Fruit fly (Drosophila melanogaster) whole organism, embryonic: ENCODE data around the gene CG13069.

Experiments used
- Atf-2 ChIP-seq: fragments of 200-800 bp; sonication (Bioruptor generic); optimal IDR thresholded peaks from 2 replicates; lab custom pipeline; 2016; ENCODE audit warnings: missing biosample characterization, missing genetic modification characterization
- Bgb ChIP-seq: fragments of 200-800 bp; sonication (Bioruptor generic); IDR thresholded peaks from 2 replicates; pipeline ENCODE4 v1.3.6; 2022; ENCODE audit warnings: missing biosample characterization, missing genetic modification characterization; ENCODE audit not compliant: partially characterized antibody
- C15 ChIP-seq: fragments of 200-800 bp; sonication (Bioruptor generic); IDR thresholded peaks from 3 replicates; pipeline ENCODE4 v1.3.6; 2022; ENCODE audit warnings: missing biosample characterization, missing genetic modification characterization
- CG10366 ChIP-seq: fragments of 200-800 bp; sonication (Bioruptor generic); IDR thresholded peaks from 2 replicates; pipeline ENCODE4 v1.3.6; 2022; ENCODE audit warnings: missing biosample characterization, missing genetic modification characterization
- CG11085 ChIP-seq: fragments of 200-800 bp; sonication (Bioruptor generic); IDR thresholded peaks from 2 replicates; pipeline ENCODE4 v1.3.6; 2022; ENCODE audit warnings: missing biosample characterization, missing genetic modification characterization
- CG12071 ChIP-seq: fragments of 200-800 bp; sonication (Bioruptor generic); optimal IDR thresholded peaks from 3 replicates; lab custom pipeline; 2018; ENCODE audit warnings: missing biosample characterization, mild to moderate bottlenecking, missing genetic modification characterization
- CG12299 ChIP-seq: fragments of 200-800 bp; sonication (Bioruptor generic); optimal IDR thresholded peaks from 2 replicates; lab custom pipeline; 2018; ENCODE audit warnings: missing biosample characterization, mild to moderate bottlenecking, missing genetic modification characterization
- CG17912 ChIP-seq: fragments of 200-800 bp; sonication (Bioruptor generic); optimal IDR thresholded peaks from 2 replicates; lab custom pipeline; 2018; ENCODE audit warnings: missing biosample characterization, mild to moderate bottlenecking, missing genetic modification characterization
- CG18011 ChIP-seq: fragments of 200-800 bp; sonication (Bioruptor generic); optimal IDR thresholded peaks from 2 replicates; lab custom pipeline; 2017; ENCODE audit warnings: missing biosample characterization, missing genetic modification characterization, mild to moderate bottlenecking, moderate library complexity, missing genotype
- CG18476 ChIP-seq: fragments of 200-800 bp; sonication (Bioruptor generic); optimal IDR thresholded peaks from 2 replicates; lab custom pipeline; 2016; ENCODE audit warnings: missing biosample characterization, mild to moderate bottlenecking, missing genetic modification characterization
- CG2199 ChIP-seq: fragments of 200-800 bp; sonication (Bioruptor generic); IDR thresholded peaks from 3 replicates; pipeline ENCODE4 v1.3.6; 2022; ENCODE audit warnings: missing biosample characterization, missing genetic modification characterization
- CG2889 ChIP-seq: fragments of 200-800 bp; sonication (Bioruptor generic); IDR thresholded peaks from 3 replicates; pipeline ENCODE4 v1.3.6; 2022; ENCODE audit warnings: missing biosample characterization, missing genetic modification characterization
- CG30431 ChIP-seq: fragments of 200-800 bp; sonication (Bioruptor generic); optimal IDR thresholded peaks from 2 replicates; lab custom pipeline; 2017; ENCODE audit warnings: missing biosample characterization, missing genetic modification characterization
- CG34422 ChIP-seq: fragments of 200-800 bp; sonication (Bioruptor generic); IDR thresholded peaks from 3 replicates; pipeline ENCODE4 v1.3.6; 2022; ENCODE audit warnings: missing biosample characterization, missing genetic modification characterization
- CG4282 ChIP-seq: fragments of 200-800 bp; sonication (Bioruptor generic); optimal IDR thresholded peaks from 2 replicates; lab custom pipeline; 2016; ENCODE audit warnings: missing biosample characterization, missing genetic modification characterization
- CG6175 ChIP-seq: fragments of 200-800 bp; sonication (Bioruptor generic); IDR thresholded peaks from 3 replicates; pipeline ENCODE4 v1.3.6; 2022; ENCODE audit warnings: missing biosample characterization, missing genetic modification characterization
- CG6254 ChIP-seq: fragments of 200-800 bp; sonication (Bioruptor generic); optimal IDR thresholded peaks from 3 replicates; lab custom pipeline; 2017; ENCODE audit warnings: mild to moderate bottlenecking, missing biosample characterization, missing genetic modification reagents, missing genetic modification characterization
- CG7786 ChIP-seq: fragments of 200-800 bp; sonication (Bioruptor generic); optimal IDR thresholded peaks from 2 replicates; lab custom pipeline; 2016; ENCODE audit warnings: missing biosample characterization, missing genetic modification characterization
- CG9609 ChIP-seq: fragments of 200-800 bp; sonication (Bioruptor generic); optimal IDR thresholded peaks from 3 replicates; lab custom pipeline; 2016; ENCODE audit warnings: missing biosample characterization, missing genetic modification characterization
- CG9932 ChIP-seq: fragments of 200-800 bp; sonication (Bioruptor generic); IDR thresholded peaks from 2 replicates; pipeline ENCODE4 v1.3.6; 2022; ENCODE audit warnings: missing biosample characterization, missing genetic modification characterization
- CHES-1-like ChIP-seq: fragments of 200-800 bp; sonication (Bioruptor generic); optimal IDR thresholded peaks from 2 replicates; lab custom pipeline; 2016; ENCODE audit warnings: missing biosample characterization, missing genetic modification characterization
- D ChIP-seq, 2 experiments: fragments of 200-800 bp in 1 of 2; fragments of >200 bp in 1 of 2; sonication (Bioruptor generic) in 1 of 2; optimal IDR thresholded peaks; 2 replicates in 1 of 2; 3 replicates in 1 of 2; lab custom pipeline; 2017; ENCODE audit warnings: mild to moderate bottlenecking in 1 of 2, missing biosample characterization in 1 of 2, missing genetic modification characterization in 1 of 2, missing genetic modification reagents in 1 of 2
- Dbx ChIP-seq: fragments of 200-800 bp; sonication (Bioruptor generic); IDR thresholded peaks from 3 replicates; pipeline ENCODE4 v1.3.6; 2022; ENCODE audit warnings: missing biosample characterization, missing genetic modification characterization
- Deaf1 ChIP-seq: fragments of 200-800 bp; optimal IDR thresholded peaks from 3 replicates; lab custom pipeline; 2019; ENCODE audit warnings: missing biosample characterization, mild to moderate bottlenecking, missing genetic modification characterization, moderate library complexity
- Dek ChIP-seq: fragments of 200-800 bp; sonication (Bioruptor generic); optimal IDR thresholded peaks from 3 replicates; lab custom pipeline; 2019; ENCODE audit warnings: missing biosample characterization, mild to moderate bottlenecking, missing genetic modification characterization, moderate library complexity
- Fer1 ChIP-seq: fragments of 200-800 bp; sonication (Bioruptor generic); optimal IDR thresholded peaks from 2 replicates; lab custom pipeline; 2017; ENCODE audit warnings: missing biosample characterization, mild to moderate bottlenecking, missing genetic modification characterization
- HLH4C ChIP-seq: fragments of 200-800 bp; sonication (Bioruptor generic); IDR thresholded peaks from 3 replicates; pipeline ENCODE4 v1.3.6; 2022; ENCODE audit warnings: missing biosample characterization, missing genetic modification characterization; ENCODE audit not compliant: partially characterized antibody
- Hmr ChIP-seq: fragments of 200-800 bp; sonication (Bioruptor generic); optimal IDR thresholded peaks from 3 replicates; lab custom pipeline; 2017; ENCODE audit warnings: mild to moderate bottlenecking, missing biosample characterization, missing genetic modification reagents, missing genetic modification characterization
- Jarid2 ChIP-seq: fragments of 200-800 bp; sonication (Bioruptor generic); optimal IDR thresholded peaks from 3 replicates; lab custom pipeline; 2017; ENCODE audit warnings: mild to moderate bottlenecking, missing biosample characterization, missing genetic modification reagents, missing genetic modification characterization
- Lhr ChIP-seq: fragments of 200-800 bp; sonication (Bioruptor generic); optimal IDR thresholded peaks from 3 replicates; lab custom pipeline; 2017; ENCODE audit warnings: mild to moderate bottlenecking, missing biosample characterization, missing genetic modification reagents, missing genetic modification characterization
- NfI ChIP-seq: fragments of 200-800 bp; sonication (Bioruptor generic); optimal IDR thresholded peaks from 3 replicates; lab custom pipeline; 2018; ENCODE audit warnings: missing biosample characterization, mild to moderate bottlenecking, missing genetic modification characterization, moderate library complexity
- Sry-δ ChIP-seq: fragments of 200-800 bp; sonication (Bioruptor generic); optimal IDR thresholded peaks from 2 replicates; lab custom pipeline; 2016; ENCODE audit warnings: missing biosample characterization, missing genetic modification characterization
- aop ChIP-seq: fragments of 200-800 bp; sonication (Bioruptor generic); IDR thresholded peaks from 2 replicates; pipeline ENCODE4 v1.3.6; 2022; ENCODE audit warnings: missing biosample characterization, missing genetic modification characterization
- ara ChIP-seq: fragments of 200-800 bp; sonication (Bioruptor generic); IDR thresholded peaks from 2 replicates; pipeline ENCODE4 v1.3.6; 2022; ENCODE audit warnings: missing biosample characterization, missing genetic modification characterization
- cas ChIP-seq: fragments of 200-800 bp; sonication (Bioruptor generic); IDR thresholded peaks from 2 replicates; pipeline ENCODE4 v1.3.6; 2022; ENCODE audit warnings: missing biosample characterization, missing genetic modification characterization
- corto ChIP-seq: fragments of 200-800 bp; sonication (Bioruptor generic); optimal IDR thresholded peaks from 2 replicates; lab custom pipeline; 2016; ENCODE audit warnings: missing biosample characterization, mild to moderate bottlenecking, missing genetic modification characterization, moderate library complexity
- crc ChIP-seq: fragments of 200-800 bp; sonication (Bioruptor generic); optimal IDR thresholded peaks from 2 replicates; lab custom pipeline; 2016; ENCODE audit warnings: missing biosample characterization, missing genetic modification characterization
- da ChIP-seq: fragments of 200-800 bp; sonication (Bioruptor generic); optimal IDR thresholded peaks from 2 replicates; lab custom pipeline; 2016; ENCODE audit warnings: missing biosample characterization, missing genetic modification characterization
- gfzf ChIP-seq: fragments of 200-800 bp; sonication (Bioruptor generic); optimal IDR thresholded peaks from 2 replicates; lab custom pipeline; 2016; ENCODE audit warnings: missing biosample characterization, mild to moderate bottlenecking, missing genetic modification characterization, moderate library complexity
- gsb-n ChIP-seq: fragments of 200-800 bp; sonication (Bioruptor generic); optimal IDR thresholded peaks from 3 replicates; lab custom pipeline; 2018; ENCODE audit warnings: missing biosample characterization, mild to moderate bottlenecking, missing genetic modification characterization
- kah ChIP-seq: fragments of 200-800 bp; sonication (Bioruptor generic); optimal IDR thresholded peaks from 2 replicates; lab custom pipeline; 2018; ENCODE audit warnings: missing biosample characterization, mild to moderate bottlenecking, missing genetic modification characterization
- maf-S ChIP-seq: fragments of 200-800 bp; sonication (Bioruptor generic); optimal IDR thresholded peaks from 2 replicates; lab custom pipeline; 2016; ENCODE audit warnings: missing biosample characterization, missing genetic modification characterization
- mirr ChIP-seq: fragments of 200-800 bp; sonication (Bioruptor generic); optimal IDR thresholded peaks from 3 replicates; lab custom pipeline; 2018; ENCODE audit warnings: missing biosample characterization, mild to moderate bottlenecking, missing genetic modification characterization
- oc ChIP-seq: fragments of 200-800 bp; sonication (Bioruptor generic); optimal IDR thresholded peaks from 2 replicates; lab custom pipeline; 2018; ENCODE audit warnings: missing biosample characterization, mild to moderate bottlenecking, missing genetic modification characterization, moderate library complexity
- pan ChIP-seq, 4 experiments: fragments of >200 bp in 3 of 4; fragments of 200-800 bp in 1 of 4; sonication (Bioruptor generic) in 1 of 4; optimal IDR thresholded peaks in 3 of 4; IDR thresholded peaks in 1 of 4; 2 replicates each; pipeline versions ENCODE4 v1.3.6 to Lab custom; 2017 to 2022; ENCODE audit warnings: missing biosample characterization in 2 of 4, missing genetic modification characterization in 2 of 4, mixed read lengths in 1 of 4
- pfk ChIP-seq: fragments of 200-800 bp; sonication (Bioruptor generic); optimal IDR thresholded peaks from 2 replicates; lab custom pipeline; 2018; ENCODE audit warnings: missing biosample characterization, mild to moderate bottlenecking, missing genetic modification characterization, moderate library complexity
- pum ChIP-seq: fragments of 200-800 bp; sonication (Bioruptor generic); optimal IDR thresholded peaks from 2 replicates; lab custom pipeline; 2016; ENCODE audit warnings: missing biosample characterization, missing genetic modification characterization
- vnd ChIP-seq: fragments of 200-800 bp; sonication (Bioruptor generic); IDR thresholded peaks from 3 replicates; pipeline ENCODE4 v1.3.6; 2022; ENCODE audit warnings: missing biosample characterization, missing genetic modification characterization; ENCODE audit not compliant: partially characterized antibody
- z ChIP-seq: fragments of 200-800 bp; sonication (Bioruptor generic); IDR thresholded peaks from 3 replicates; pipeline ENCODE4 v1.3.6; 2022; ENCODE audit warnings: missing biosample characterization, missing genetic modification characterization

The CG13069 gene

DNA sequence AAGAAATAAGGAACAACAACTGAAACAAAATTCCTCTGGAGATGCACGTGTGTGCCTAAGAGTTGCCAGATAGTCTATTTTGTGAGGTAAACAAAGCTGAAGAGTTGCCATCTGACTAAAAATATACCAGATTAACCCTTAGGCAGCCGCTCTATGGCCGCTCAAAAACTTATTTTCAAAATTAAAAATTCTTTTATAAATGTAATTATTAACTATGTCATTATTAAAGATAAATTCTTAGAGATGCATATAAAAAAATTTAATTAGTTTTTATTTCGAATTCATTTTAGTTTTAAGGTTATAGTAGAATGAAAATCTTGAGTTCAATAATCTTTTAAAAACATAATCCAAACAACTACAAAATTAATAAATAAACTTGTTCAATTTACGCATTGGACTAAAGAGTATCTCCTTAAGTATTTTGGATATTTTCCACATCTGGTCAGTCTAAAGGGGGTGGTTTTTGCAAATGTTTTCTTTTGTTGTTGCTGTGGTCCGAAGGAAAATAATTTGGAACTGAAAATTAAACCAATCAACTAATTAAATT lies 36.5 kb upstream of the CG13069 start, which contains the start of gene Tmx3 (continued):
- TF ChIP-seq CHES-1-like (GFP tag; lab: Kevin White, UChicago) = peak; percentile 55
- TF ChIP-seq CG18011 (GFP tag; lab: Kevin White, UChicago) = peak; percentile 57
- TF ChIP-seq pfk (GFP tag; lab: Kevin White, UChicago) = no peak
- TF ChIP-seq kah (GFP tag; lab: Kevin White, UChicago) = peak; percentile 66
- TF ChIP-seq CG9932 (GFP tag; lab: Robert Waterston, UW) = peak; percentile 96
- TF ChIP-seq CG12299 (tag; lab: Kevin White, UChicago) = peak; percentile 85
- TF ChIP-seq Deaf1 (tag; lab: Kevin White, UChicago) = no peak
- TF ChIP-seq Dbx = peak; percentile 95
- TF ChIP-seq CG7786 (GFP tag; lab: Kevin White, UChicago) = peak; percentile 38
- no peak for TF ChIP-seq mirr (GFP tag; lab: Kevin White, UChicago)
- TF ChIP-seq Bgb (GFP tag; lab: Robert Waterston, UW) = no peak
- TF ChIP-seq gfzf = peak; percentile 60
- no peak for TF ChIP-seq CG12071 (GFP tag; lab: Kevin White, UChicago)
- TF ChIP-seq Atf-2 = peak; percentile 47
- peak; percentile 28 for TF ChIP-seq CG6254
- TF ChIP-seq CG9609 (GFP tag; lab: Kevin White, UChicago) = peak; percentile 62
- TF ChIP-seq oc = peak; percentile 78
- no peak for TF ChIP-seq z (GFP tag; lab: Robert Waterston, UW)
- TF ChIP-seq CG30431 = peak; percentile 66
- peak; percentile 26 for TF ChIP-seq Sry-δ
- TF ChIP-seq CG34422 (GFP tag; lab: Robert Waterston, UW) = peak; percentile 96
- peak; percentile 92 for TF ChIP-seq Dek
- peak; percentile 3 for TF ChIP-seq CG4282 (GFP tag; lab: Kevin White, UChicago)
- no peak for TF ChIP-seq Fer1 (GFP tag; lab: Kevin White, UChicago)
- TF ChIP-seq Hmr = peak; percentile 87
- peak; percentile 87 for TF ChIP-seq ara (GFP tag; lab: Robert Waterston, UW)
- no peak for TF ChIP-seq HLH4C (GFP tag; lab: Robert Waterston, UW)
- peak; percentile 86 for TF ChIP-seq cas
- TF ChIP-seq CG10366 (GFP tag; lab: Robert Waterston, UW) = peak; percentile 91
- no peak for TF ChIP-seq Jarid2
- TF ChIP-seq Lhr (GFP tag; lab: Kevin White, UChicago) = peak; percentile 83
- no peak for TF ChIP-seq vnd (GFP tag; lab: Robert Waterston, UW)
- no peak for TF ChIP-seq da
- no peak for TF ChIP-seq CG18476 (GFP tag; lab: Kevin White, UChicago)
- TF ChIP-seq CG2889 = peak; percentile 77
- peak; percentile 65; the same call in 2 of the 3 replicates for TF ChIP-seq CG6175
- peak; percentile 92 for TF ChIP-seq CG11085 (GFP tag; lab: Robert Waterston, UW)
- peak; percentile 49 for TF ChIP-seq maf-S (GFP tag; lab: Kevin White, UChicago)
- peak; percentile 76; the same call in 2 of the 3 replicates for TF ChIP-seq C15
- TF ChIP-seq NfI (GFP tag; lab: Kevin White, UChicago) = peak; percentile 86
- TF ChIP-seq corto (GFP tag; lab: Kevin White, UChicago) = peak; percentile 62
- peak; percentile 25; the same call in 1 of the 3 replicates for TF ChIP-seq CG2199
- TF ChIP-seq pum = peak; percentile 55
- no peak for TF ChIP-seq D (optimal IDR thresholded peaks at IDR 0.05; lab: Kevin White, UChicago)
- peak; percentile 68 for TF ChIP-seq D (GFP tag; optimal IDR thresholded peaks at IDR 0.05; lab: Kevin White, UChicago)
- TF ChIP-seq aop = peak; percentile 85
- no peak for TF ChIP-seq CG17912
- no peak for TF ChIP-seq pan (optimal IDR thresholded peaks at IDR 0.05; lab: Kevin White, UChicago)
- TF ChIP-seq pan (GFP tag; optimal IDR thresholded peaks at IDR 0.05 in 1 of 2, IDR thresholded peaks at IDR 0.05 in 1 of 2) = peak in 1 of 2 experiments; percentile 95
- TF ChIP-seq crc (GFP tag; lab: Kevin White, UChicago) = no peak
- TF ChIP-seq gsb-n (tag; lab: Kevin White, UChicago) = peak; percentile 85
